Fruit fly (Drosophila melanogaster) whole organism, embryonic: ENCODE measurements around the gene Gclc.
A peak's percentile ranks its signal among the peaks of the same experiment; 100 is the strongest.

Source experiments
- Abd-B ChIP-seq: fragments of 200-800 bp; sonication (Bioruptor generic); optimal IDR thresholded peaks from 2 replicates; lab custom pipeline; 2018; ENCODE audit warnings: missing biosample characterization, mild to moderate bottlenecking, missing genetic modification characterization, moderate library complexity
- BEAF-32 ChIP-seq: fragments of 200-800 bp; sonication (Bioruptor generic); optimal IDR thresholded peaks from 3 replicates; lab custom pipeline; 2017; ENCODE audit warnings: missing biosample characterization, missing genetic modification characterization, mild to moderate bottlenecking, moderate library complexity, missing genetic modification reagents
- Blimp-1 ChIP-seq: fragments of 200-800 bp; sonication (Bioruptor generic); optimal IDR thresholded peaks from 3 replicates; lab custom pipeline; 2018; ENCODE audit warnings: missing biosample characterization, missing genetic modification characterization, mild to moderate bottlenecking, moderate library complexity, missing genetic modification reagents
- BtbVII ChIP-seq: fragments of 200-800 bp; sonication (Bioruptor generic); optimal IDR thresholded peaks from 3 replicates; lab custom pipeline; 2017; ENCODE audit warnings: missing biosample characterization, mild to moderate bottlenecking, missing genetic modification characterization
- CG10462 ChIP-seq: fragments of 200-800 bp; sonication (Bioruptor generic); optimal IDR thresholded peaks from 2 replicates; lab custom pipeline; 2016; ENCODE audit warnings: missing biosample characterization, missing genetic modification characterization
- CG11093 ChIP-seq: fragments of 200-800 bp; sonication (Bioruptor generic); IDR thresholded peaks from 3 replicates; pipeline ENCODE4 v1.3.6; 2022; ENCODE audit warnings: missing biosample characterization, missing genetic modification characterization
- CG12659 ChIP-seq: fragments of 200-800 bp; sonication (Bioruptor generic); optimal IDR thresholded peaks from 3 replicates; lab custom pipeline; 2017; ENCODE audit warnings: mild to moderate bottlenecking, missing biosample characterization, missing genetic modification reagents, missing genetic modification characterization
- CG14441 ChIP-seq: fragments of 200-800 bp; sonication (Bioruptor generic); IDR thresholded peaks from 2 replicates; pipeline ENCODE4 v1.3.6; 2022; ENCODE audit warnings: missing biosample characterization, missing genetic modification characterization
- CG15269 ChIP-seq: fragments of 200-800 bp; sonication (Bioruptor generic); optimal IDR thresholded peaks from 2 replicates; lab custom pipeline; 2018; ENCODE audit warnings: missing biosample characterization, mild to moderate bottlenecking, missing genetic modification characterization, moderate library complexity
- CG1603 ChIP-seq: fragments of 200-800 bp; sonication (Bioruptor generic); optimal IDR thresholded peaks from 2 replicates; lab custom pipeline; 2019; ENCODE audit warnings: missing biosample characterization, mild to moderate bottlenecking, missing genetic modification characterization, moderate library complexity
- CG2116 ChIP-seq: fragments of 200-800 bp; sonication (Bioruptor generic); optimal IDR thresholded peaks from 3 replicates; lab custom pipeline; 2018; ENCODE audit warnings: missing biosample characterization, mild to moderate bottlenecking, missing genetic modification characterization
- CG31365 ChIP-seq: fragments of 200-800 bp; sonication (Bioruptor generic); optimal IDR thresholded peaks from 2 replicates; lab custom pipeline; 2018; ENCODE audit warnings: missing biosample characterization, mild to moderate bottlenecking, missing genetic modification characterization
- CG33213 ChIP-seq: fragments of 200-800 bp; sonication (Bioruptor generic); optimal IDR thresholded peaks from 3 replicates; lab custom pipeline; 2016; ENCODE audit warnings: missing biosample characterization, missing genetic modification characterization
- CG43689 ChIP-seq: fragments of 200-800 bp; sonication (Bioruptor generic); IDR thresholded peaks from 2 replicates; pipeline ENCODE4 v1.3.6; 2022; ENCODE audit warnings: missing biosample characterization, missing genetic modification characterization
- Dek ChIP-seq: fragments of 200-800 bp; sonication (Bioruptor generic); optimal IDR thresholded peaks from 3 replicates; lab custom pipeline; 2019; ENCODE audit warnings: missing biosample characterization, mild to moderate bottlenecking, missing genetic modification characterization, moderate library complexity
- Doc3 ChIP-seq: fragments of 200-800 bp; sonication (Bioruptor generic); IDR thresholded peaks from 3 replicates; pipeline ENCODE4 v1.3.6; 2022; ENCODE audit warnings: missing biosample characterization, missing genetic modification characterization; ENCODE audit not compliant: partially characterized antibody
- HLHmδ ChIP-seq: fragments of 200-800 bp; sonication (Bioruptor generic); optimal IDR thresholded peaks from 2 replicates; lab custom pipeline; 2018; ENCODE audit warnings: missing biosample characterization, mild to moderate bottlenecking, missing genetic modification characterization, moderate library complexity
- Lpt ChIP-seq: fragments of >200 bp; optimal IDR thresholded peaks from 2 replicates; lab custom pipeline; 2018; ENCODE audit warnings: missing biosample characterization, missing genetic modification characterization
- NFAT ChIP-seq: fragments of 200-800 bp; sonication (Bioruptor generic); IDR thresholded peaks from 2 replicates; pipeline ENCODE4 v1.3.6; 2022; ENCODE audit warnings: missing biosample characterization, missing genetic modification characterization
- NfI ChIP-seq: fragments of 200-800 bp; sonication (Bioruptor generic); optimal IDR thresholded peaks from 3 replicates; lab custom pipeline; 2018; ENCODE audit warnings: missing biosample characterization, mild to moderate bottlenecking, missing genetic modification characterization, moderate library complexity
- Rx ChIP-seq: fragments of 200-800 bp; sonication (Bioruptor generic); IDR thresholded peaks from 2 replicates; pipeline ENCODE4 v1.3.6; 2022; ENCODE audit warnings: missing biosample characterization, missing genetic modification characterization
- Side ChIP-seq: fragments of 200-800 bp; sonication (Bioruptor generic); optimal IDR thresholded peaks from 2 replicates; lab custom pipeline; 2016; ENCODE audit warnings: missing biosample characterization, missing genetic modification characterization
- Six4 ChIP-seq: fragments of 200-800 bp; sonication (Bioruptor generic); optimal IDR thresholded peaks from 2 replicates; lab custom pipeline; 2016; ENCODE audit warnings: missing biosample characterization, missing genetic modification characterization
- TFAM ChIP-seq: fragments of 200-800 bp; sonication (Bioruptor generic); optimal IDR thresholded peaks from 2 replicates; lab custom pipeline; 2017; ENCODE audit warnings: missing biosample characterization, missing genetic modification characterization, inconsistent platforms
- Vsx1 ChIP-seq: fragments of 200-800 bp; sonication (Bioruptor generic); optimal IDR thresholded peaks from 2 replicates; lab custom pipeline; 2017; ENCODE audit warnings: missing biosample characterization, mild to moderate bottlenecking, missing genetic modification characterization, missing genetic modification reagents
- bowl ChIP-seq: fragments of 200-800 bp; sonication (Bioruptor generic); IDR thresholded peaks from 2 replicates; pipeline ENCODE4 v1.3.6; 2022; ENCODE audit warnings: missing biosample characterization, missing genetic modification characterization
- br ChIP-seq: fragments of >200 bp; optimal IDR thresholded peaks from 2 replicates; lab custom pipeline; 2017
- bsh ChIP-seq, 2 experiments: fragments of 200-800 bp; sonication (Bioruptor generic); optimal IDR thresholded peaks; 2 replicates each; lab custom pipeline; 2017 to 2018; ENCODE audit warnings: mild to moderate bottlenecking in 2 of 2, missing biosample characterization in 2 of 2, missing genetic modification characterization in 2 of 2, moderate library complexity in 1 of 2
- chif ChIP-seq, 2 experiments: fragments of 200-800 bp; sonication (Bioruptor generic); optimal IDR thresholded peaks; 3 replicates each; lab custom pipeline; 2016; ENCODE audit warnings: missing biosample characterization in 2 of 2, missing genetic modification characterization in 2 of 2
- corto ChIP-seq: fragments of 200-800 bp; sonication (Bioruptor generic); optimal IDR thresholded peaks from 2 replicates; lab custom pipeline; 2016; ENCODE audit warnings: missing biosample characterization, mild to moderate bottlenecking, missing genetic modification characterization, moderate library complexity
- croc ChIP-seq: fragments of 200-800 bp; sonication (Bioruptor generic); conservative IDR thresholded peaks from 3 replicates; pipeline ENCODE4 v1.3.6; 2022; ENCODE audit warnings: missing biosample characterization, missing genetic modification characterization
- crp ChIP-seq, 2 experiments: fragments of 200-800 bp; sonication (Bioruptor generic); optimal IDR thresholded peaks; 2 replicates in 1 of 2; 3 replicates in 1 of 2; lab custom pipeline; 2017; ENCODE audit warnings: missing biosample characterization in 2 of 2, missing genetic modification characterization in 2 of 2, mild to moderate bottlenecking in 1 of 2, moderate library complexity in 1 of 2
- danr ChIP-seq: fragments of 200-800 bp; sonication (Bioruptor generic); IDR thresholded peaks from 2 replicates; pipeline ENCODE4 v1.3.6; 2022; ENCODE audit warnings: missing biosample characterization, missing genetic modification characterization
- dm ChIP-seq: fragments of 200-800 bp; sonication (Bioruptor generic); optimal IDR thresholded peaks from 3 replicates; lab custom pipeline; 2016; ENCODE audit warnings: missing biosample characterization, missing genetic modification characterization
- gcm ChIP-seq: fragments of 200-800 bp; sonication (Bioruptor generic); optimal IDR thresholded peaks from 2 replicates; lab custom pipeline; 2019; ENCODE audit warnings: missing biosample characterization, mild to moderate bottlenecking, missing genetic modification characterization, moderate library complexity
- grau ChIP-seq: fragments of 200-800 bp; optimal IDR thresholded peaks from 3 replicates; lab custom pipeline; 2019; ENCODE audit warnings: missing biosample characterization, mild to moderate bottlenecking, missing genetic modification characterization, moderate library complexity
- hb ChIP-seq: fragments of 200-800 bp; sonication (Bioruptor generic); IDR thresholded peaks from 3 replicates; pipeline ENCODE4 v1.3.6; 2022; ENCODE audit warnings: missing biosample characterization, missing genetic modification characterization; ENCODE audit not compliant: partially characterized antibody
- her ChIP-seq: fragments of 200-800 bp; sonication (Bioruptor generic); optimal IDR thresholded peaks from 2 replicates; lab custom pipeline; 2016; ENCODE audit warnings: missing biosample characterization, missing genetic modification characterization
- insv ChIP-seq, 2 experiments: fragments of 200-800 bp; sonication (Bioruptor generic); optimal IDR thresholded peaks; 3 replicates each; lab custom pipeline; 2016 to 2018; ENCODE audit warnings: missing biosample characterization in 2 of 2, missing genetic modification characterization in 2 of 2
- kni ChIP-seq: fragments of 200-800 bp; sonication (Bioruptor generic); optimal IDR thresholded peaks from 3 replicates; lab custom pipeline; 2017; ENCODE audit warnings: mild to moderate bottlenecking, missing biosample characterization, missing genetic modification reagents, missing genetic modification characterization
- lola ChIP-seq, 3 experiments: fragments of >200 bp in 2 of 3; fragments of 200-800 bp in 1 of 3; sonication (Bioruptor generic) in 1 of 3; optimal IDR thresholded peaks; 2 replicates each; lab custom pipeline; 2017 to 2019; ENCODE audit warnings: missing biosample characterization in 3 of 3, missing genetic modification characterization in 3 of 3, mild to moderate bottlenecking in 1 of 3, moderate library complexity in 1 of 3
- org-1 ChIP-seq: fragments of 200-800 bp; sonication (Bioruptor generic); optimal IDR thresholded peaks from 2 replicates; lab custom pipeline; 2017; ENCODE audit warnings: missing biosample characterization, missing genetic modification characterization
- otp ChIP-seq: fragments of 200-800 bp; sonication (Bioruptor generic); IDR thresholded peaks from 3 replicates; pipeline ENCODE4, ENCODE4 v1.3.6; 2022; ENCODE audit warnings: missing biosample characterization, missing genetic modification characterization
- prd ChIP-seq, 3 experiments: fragments of >200 bp in 2 of 3; fragments of 200-800 bp in 1 of 3; sonication (Bioruptor generic) in 1 of 3; optimal IDR thresholded peaks in 2 of 3; IDR thresholded peaks in 1 of 3; 2 replicates in 2 of 3; 3 replicates in 1 of 3; pipeline versions ENCODE4 v1.3.6 to Lab custom; 2017 to 2022; ENCODE audit warnings: missing biosample characterization in 1 of 3, missing genetic modification characterization in 1 of 3
- ro ChIP-seq: fragments of 200-800 bp; sonication (Bioruptor generic); IDR thresholded peaks from 2 replicates; pipeline ENCODE4 v1.3.6; 2022; ENCODE audit warnings: missing biosample characterization, missing genetic modification characterization
- schlank ChIP-seq: fragments of 200-800 bp; sonication (Bioruptor generic); optimal IDR thresholded peaks from 2 replicates; lab custom pipeline; 2018; ENCODE audit warnings: missing biosample characterization, mild to moderate bottlenecking, missing genetic modification characterization
- slp2 ChIP-seq: fragments of 200-800 bp; sonication (Bioruptor generic); optimal IDR thresholded peaks from 2 replicates; lab custom pipeline; 2016; ENCODE audit warnings: missing biosample characterization, missing genetic modification characterization
- sob ChIP-seq: fragments of 200-800 bp; sonication (Bioruptor generic); IDR thresholded peaks from 2 replicates; pipeline ENCODE4 v1.3.6; 2022; ENCODE audit warnings: missing biosample characterization, missing genetic modification characterization
- tap ChIP-seq: fragments of 200-800 bp; optimal IDR thresholded peaks from 3 replicates; lab custom pipeline; 2019; ENCODE audit warnings: missing biosample characterization, mild to moderate bottlenecking, missing genetic modification characterization, moderate library complexity
- wek ChIP-seq: fragments of 200-800 bp; sonication (Bioruptor generic); optimal IDR thresholded peaks from 3 replicates; lab custom pipeline; 2018; ENCODE audit warnings: missing biosample characterization, mild to moderate bottlenecking, missing genetic modification characterization, moderate library complexity

The Gclc gene

DNA sequence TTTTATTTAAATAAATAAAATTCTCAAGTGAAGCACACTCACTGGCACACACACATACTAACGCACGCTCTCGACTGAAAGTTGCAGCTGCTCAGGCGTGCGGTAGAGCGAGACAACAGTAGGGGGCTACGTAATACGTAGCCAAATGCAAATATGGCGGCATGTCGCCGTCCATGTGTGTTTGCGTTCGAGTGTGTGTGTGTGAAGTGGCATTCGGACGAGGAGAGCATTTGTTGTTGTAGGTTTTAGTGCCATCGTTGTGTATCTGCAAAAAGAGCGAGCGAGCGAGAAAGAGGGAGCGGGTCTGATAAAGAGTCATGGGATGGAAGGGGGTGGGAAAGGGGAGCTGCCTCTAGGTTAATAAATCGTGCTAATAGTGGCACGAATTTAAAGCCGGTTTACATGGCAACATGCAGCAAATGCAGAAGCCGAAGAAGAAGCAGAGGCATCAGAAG is 57.5 kb downstream of the Gclc start (continued):
- TF ChIP-seq Six4 (GFP tag; lab: Kevin White, UChicago) (no peak), BEAF-32 (no peak), CG12659 (peak; percentile 45), ro (no peak), dm (GFP tag; lab: Kevin White, UChicago) (no peak), bowl (no peak), CG14441 (GFP tag; lab: Robert Waterston, UW) (0 out of 2 replicates have a peak, but pooled peaks have one; percentile 29), TFAM (GFP tag; lab: Kevin White, UChicago) (no peak), CG1603 (peak; percentile 22), org-1 (GFP tag; lab: Kevin White, UChicago) (no peak), croc (GFP tag; lab: Robert Waterston, UW) (no peak), Dek (tag; lab: Kevin White, UChicago) (no peak), Rx (GFP tag; lab: Robert Waterston, UW) (no peak), tap (tag; lab: Kevin White, UChicago) (no peak), CG31365 (no peak), Doc3 (GFP tag; lab: Robert Waterston, UW) (no peak), sob (GFP tag; lab: Robert Waterston, UW) (peak; percentile 57), gcm (GFP tag; lab: Kevin White, UChicago) (peak; percentile 28), CG10462 (GFP tag; lab: Kevin White, UChicago) (no peak), schlank (tag; lab: Kevin White, UChicago) (no peak), bsh (GFP tag; optimal IDR thresholded peaks at IDR 0.05; lab: Kevin White, UChicago) (no peak), hb (GFP tag; lab: Robert Waterston, UW) (no peak), danr (GFP tag; lab: Robert Waterston, UW) (no peak), br (lab: Kevin White, UChicago) (no peak), corto (peak; percentile 32), chif (GFP tag; optimal IDR thresholded peaks at IDR 0.05; lab: Kevin White, UChicago) (no peak), crp (GFP tag; optimal IDR thresholded peaks at IDR 0.05; lab: Kevin White, UChicago) (no peak), otp (GFP tag; lab: Robert Waterston, UW) (0 out of 3 replicates have a peak, but pooled peaks have one; percentile 34), NfI (GFP tag; lab: Kevin White, UChicago) (no peak), Blimp-1 (GFP tag; lab: Kevin White, UChicago) (no peak), lola (GFP tag; optimal IDR thresholded peaks at IDR 0.05; lab: Kevin White, UChicago) (no peak), Abd-B (GFP tag; lab: Kevin White, UChicago) (no peak), slp2 (GFP tag; lab: Kevin White, UChicago) (no peak), CG43689 (GFP tag; lab: Robert Waterston, UW) (no peak), HLHmδ (GFP tag; lab: Kevin White, UChicago) (peak; percentile 74), NFAT (GFP tag; lab: Robert Waterston, UW) (no peak), wek (peak; percentile 7), CG15269 (tag; lab: Kevin White, UChicago) (no peak), CG2116 (GFP tag; lab: Kevin White, UChicago) (no peak), kni (peak; percentile 52), her (GFP tag; lab: Kevin White, UChicago) (no peak), Vsx1 (GFP tag; lab: Kevin White, UChicago) (peak; percentile 33), insv (GFP tag; optimal IDR thresholded peaks at IDR 0.05; lab: Kevin White, UChicago) (no peak), grau (tag; lab: Kevin White, UChicago) (no peak), prd (optimal IDR thresholded peaks at IDR 0.05; lab: Kevin White, UChicago) (no peak), prd (GFP tag; IDR thresholded peaks at IDR 0.05; lab: Robert Waterston, UW) (no peak), Side (GFP tag; lab: Kevin White, UChicago) (no peak), CG33213 (no peak), BtbVII (GFP tag; lab: Kevin White, UChicago) (peak; percentile 38), CG11093 (GFP tag; lab: Robert Waterston, UW) (no peak), Lpt (GFP tag; lab: Kevin White, UChicago) (no peak)
